Fruit fly (Drosophila melanogaster): ENCODE measurements around the gene LanA.

The LanA gene

DNA sequence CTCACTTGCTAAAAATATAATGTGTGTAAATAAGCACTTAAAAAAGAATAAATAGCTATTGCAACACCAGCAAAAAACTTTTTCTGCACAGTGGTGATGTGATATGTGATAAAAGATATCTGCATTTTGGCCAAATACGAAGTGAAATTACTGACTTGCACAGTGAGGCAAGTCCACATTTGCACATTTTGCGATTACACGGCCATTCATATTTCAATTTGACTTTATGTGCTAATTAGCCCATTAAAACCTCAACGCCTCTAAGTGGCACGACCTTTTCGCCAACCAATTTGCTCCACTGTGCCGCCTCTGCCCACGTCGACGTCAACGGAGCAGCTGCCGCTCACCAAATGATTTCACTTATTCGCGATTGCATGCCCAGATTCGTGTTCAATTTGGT lies 2.4 kb upstream of the LanA start, which contains the start of gene CG33946 (continued):
- TF ChIP-seq Fer1 (GFP tag; optimal IDR thresholded peaks at IDR 0.05) (no peak), CG13296 (GFP tag; optimal IDR thresholded peaks at IDR 0.05) (no peak), CG9609 (GFP tag; optimal IDR thresholded peaks at IDR 0.05) (peak; percentile 43), ab (GFP tag; optimal IDR thresholded peaks at IDR 0.05) (no peak), CG6689 (GFP tag; IDR thresholded peaks at IDR 0.05) (peak; percentile 59; the same call in 1 of the 2 replicates), CG7928 (GFP tag; optimal IDR thresholded peaks at IDR 0.05) (no peak), chif (GFP tag; optimal IDR thresholded peaks at IDR 0.05) (peak; percentile 20 to 50), CG16863 (GFP tag; optimal IDR thresholded peaks at IDR 0.05) (no peak), CG3163 (GFP tag; optimal IDR thresholded peaks at IDR 0.05) (no peak), phol (tag; optimal IDR thresholded peaks at IDR 0.05) (peak; percentile 43), E2f1 (GFP tag; IDR thresholded peaks at IDR 0.05) (0 out of 2 replicates have a peak, but pooled peaks have one; percentile 25), Gug (GFP tag; IDR thresholded peaks at IDR 0.05) (peak; percentile 24; the same call in 1 of the 4 replicates), CG4820 (GFP tag; optimal IDR thresholded peaks at IDR 0.05) (peak; percentile 23), Hsf (GFP tag; optimal IDR thresholded peaks at IDR 0.05) (peak; percentile 25), Dip2 (GFP tag; IDR thresholded peaks at IDR 0.05) (no peak), Dfd (GFP tag; optimal IDR thresholded peaks at IDR 0.05) (no peak), onecut (GFP tag; IDR thresholded peaks at IDR 0.05) (no peak), vnd (GFP tag; IDR thresholded peaks at IDR 0.05; ENCODE audit: partially characterized antibody) (0 out of 3 replicates have a peak, but pooled peaks have one; percentile 18), gcm (GFP tag; optimal IDR thresholded peaks at IDR 0.05) (no peak), Ada2b (GFP tag; IDR thresholded peaks at IDR 0.05) (peak; percentile 53), CG18619 (GFP tag; optimal IDR thresholded peaks at IDR 0.05) (no peak), amos (GFP tag; IDR thresholded peaks at IDR 0.05; ENCODE audit: partially characterized antibody) (no peak), grau (tag; optimal IDR thresholded peaks at IDR 0.05) (no peak), rib (GFP tag; IDR thresholded peaks at IDR 0.05) (no peak), Bteb2 (GFP tag; optimal IDR thresholded peaks at IDR 0.05) (no peak), Blimp-1 (GFP tag; optimal IDR thresholded peaks at IDR 0.05) (peak; percentile 12), schlank (tag; optimal IDR thresholded peaks at IDR 0.05) (no peak), ac (GFP tag; optimal IDR thresholded peaks at IDR 0.05) (no peak), ara (GFP tag; IDR thresholded peaks at IDR 0.05) (peak; percentile 42; the same call in 1 of the 2 replicates), CG6254 (GFP tag; optimal IDR thresholded peaks at IDR 0.05) (no peak), Rfx (GFP tag; IDR thresholded peaks at IDR 0.05) (peak; percentile 30; the same call in 1 of the 2 replicates), ash1 (GFP tag; optimal IDR thresholded peaks at IDR 0.05) (no peak), ems (GFP tag; optimal IDR thresholded peaks at IDR 0.05) (peak; percentile 47), Abd-B (GFP tag; optimal IDR thresholded peaks at IDR 0.05) (no peak), CG1647 (GFP tag; optimal IDR thresholded peaks at IDR 0.05) (no peak), sens (GFP tag) (peak; percentile 88), pita (GFP tag; optimal IDR thresholded peaks at IDR 0.05) (no peak), CG32532 (GFP tag; IDR thresholded peaks at IDR 0.05) (0 out of 2 replicates have a peak, but pooled peaks have one; percentile 19), fd64A (GFP tag; optimal IDR thresholded peaks at IDR 0.05) (no peak), HLH3B (GFP tag; IDR thresholded peaks at IDR 0.05) (0 out of 2 replicates have a peak, but pooled peaks have one; percentile 42), jing (GFP tag; optimal IDR thresholded peaks at IDR 0.05) (peak; percentile 1), wdn (GFP tag; IDR thresholded peaks at IDR 0.05) (peak; percentile 9; the same call in 1 of the 2 replicates), CG15269 (tag; optimal IDR thresholded peaks at IDR 0.05) (no peak), CG4424 (GFP tag; optimal IDR thresholded peaks at IDR 0.05) (peak; percentile 35), Oaz (GFP tag; IDR thresholded peaks at IDR 0.05) (no peak), CG9932 (GFP tag; IDR thresholded peaks at IDR 0.05) (0 out of 2 replicates have a peak, but pooled peaks have one; percentile 17), lilli (GFP tag; optimal IDR thresholded peaks at IDR 0.05) (peak; percentile 13), CG10321 (GFP tag; IDR thresholded peaks at IDR 0.05) (no peak), seq (GFP tag; IDR thresholded peaks at IDR 0.05) (0 out of 2 replicates have a peak, but pooled peaks have one; percentile 10), dysf (GFP tag; IDR thresholded peaks at IDR 0.05) (peak; percentile 24; the same call in 1 of the 3 replicates), CG18599 (GFP tag; optimal IDR thresholded peaks at IDR 0.05) (no peak)
